Fruit fly (Drosophila melanogaster) whole organism, wandering third instar larva: Measurements from ENCODE around the gene CG32365.

Experiments used
- Abd-B ChIP-seq: fragments of >200 bp; optimal IDR thresholded peaks from 2 replicates; lab custom pipeline; 2017; ENCODE audit warnings: missing biosample characterization, missing genetic modification characterization
- CG32264 ChIP-seq: fragments of 200-800 bp; sonication (Bioruptor generic); optimal IDR thresholded peaks from 2 replicates; lab custom pipeline; 2016; ENCODE audit warnings: missing biosample characterization, missing genetic modification characterization
- CG9705 ChIP-seq: fragments of 200-800 bp; sonication (Bioruptor generic); optimal IDR thresholded peaks from 2 replicates; lab custom pipeline; 2018; ENCODE audit warnings: missing biosample characterization, mild to moderate bottlenecking, missing genetic modification characterization
- Dfd ChIP-seq: fragments of >200 bp; optimal IDR thresholded peaks from 2 replicates; lab custom pipeline; 2017; ENCODE audit warnings: missing biosample characterization, missing genetic modification characterization
- Dif ChIP-seq: fragments of 200-275, 200-300 bp; sonication (Bioruptor generic); optimal IDR thresholded peaks from 2 replicates; lab custom pipeline; 2018; ENCODE audit warnings: missing biosample characterization, missing genetic modification characterization; ENCODE audit not compliant: partially characterized antibody
- GATAd ChIP-seq: sonication (Bioruptor generic); optimal IDR thresholded peaks from 2 replicates; lab custom pipeline; 2016; ENCODE audit warnings: missing biosample characterization, missing genetic modification characterization
- HLH106 ChIP-seq: fragments of 200-800 bp; optimal IDR thresholded peaks from 3 replicates; lab custom pipeline; 2019; ENCODE audit warnings: missing biosample characterization, mild to moderate bottlenecking, missing genetic modification characterization, moderate library complexity
- Hnf4 ChIP-seq: fragments of 200-800 bp; sonication (Bioruptor generic); optimal IDR thresholded peaks from 2 replicates; lab custom pipeline; 2016; ENCODE audit warnings: missing biosample characterization, mild to moderate bottlenecking, missing genetic modification characterization
- Hr78 ChIP-seq: fragments of >200 bp; optimal IDR thresholded peaks from 2 replicates; lab custom pipeline; 2017; ENCODE audit warnings: missing biosample characterization, missing genetic modification characterization
- Hr83 ChIP-seq: fragments of 200-300 bp; sonication (Bioruptor generic); optimal IDR thresholded peaks from 2 replicates; lab custom pipeline; 2016; ENCODE audit warnings: missing biosample characterization, mild to moderate bottlenecking, missing genetic modification characterization, moderate library complexity; ENCODE audit not compliant: poor library complexity, severe bottlenecking
- Mio ChIP-seq: sonication (Bioruptor generic); optimal IDR thresholded peaks from 2 replicates; lab custom pipeline; 2016; ENCODE audit warnings: missing biosample characterization, missing genetic modification characterization
- Myc ChIP-seq: fragments of >200 bp; optimal IDR thresholded peaks from 2 replicates; lab custom pipeline; 2017
- N ChIP-seq: fragments of >200 bp; optimal IDR thresholded peaks from 2 replicates; lab custom pipeline; 2018; ENCODE audit warnings: missing biosample characterization, missing external identifiers, missing genetic modification characterization
- OdsH ChIP-seq: fragments of 200-800 bp; sonication (Bioruptor generic); optimal IDR thresholded peaks from 2 replicates; lab custom pipeline; 2016; ENCODE audit warnings: missing biosample characterization, mild to moderate bottlenecking, missing genetic modification characterization
- Sp1 ChIP-seq: fragments of 200-800 bp; sonication (Bioruptor generic); optimal IDR thresholded peaks from 3 replicates; lab custom pipeline; 2019; ENCODE audit warnings: missing biosample characterization, mild to moderate bottlenecking, missing genetic modification characterization, moderate library complexity
- Vsx2 ChIP-seq: fragments of 200-300, 225-300 bp; sonication (Bioruptor generic); optimal IDR thresholded peaks from 2 replicates; lab custom pipeline; 2018; ENCODE audit warnings: missing biosample characterization, missing genetic modification characterization; ENCODE audit not compliant: partially characterized antibody
- br ChIP-seq: fragments of 200-800 bp; sonication (Bioruptor generic); optimal IDR thresholded peaks from 2 replicates; lab custom pipeline; 2016; ENCODE audit warnings: missing biosample characterization, missing genetic modification characterization
- dl ChIP-seq, 2 experiments: fragments of 175-275, 200-275 bp in 1 of 2; fragments of 200-275 bp in 1 of 2; sonication (Bioruptor generic); optimal IDR thresholded peaks; lab custom pipeline; 2018; ENCODE audit warnings: mild to moderate bottlenecking in 2 of 2, missing biosample characterization in 2 of 2, missing genetic modification characterization in 2 of 2, moderate library complexity in 2 of 2; ENCODE audit not compliant: partially characterized antibody in 2 of 2, insufficient read depth in 1 of 2
- dmrt93B ChIP-seq: fragments of 200-800 bp; sonication (Bioruptor generic); optimal IDR thresholded peaks from 2 replicates; lab custom pipeline; 2018; ENCODE audit warnings: missing biosample characterization, mild to moderate bottlenecking, missing genetic modification characterization
- dsf ChIP-seq: sonication (Bioruptor generic); optimal IDR thresholded peaks from 2 replicates; lab custom pipeline; 2016; ENCODE audit warnings: missing biosample characterization, missing genetic modification characterization, borderline replicate concordance
- ey ChIP-seq: fragments of 200-800 bp; sonication (Bioruptor generic); optimal IDR thresholded peaks from 2 replicates; lab custom pipeline; 2016; ENCODE audit warnings: missing biosample characterization, missing genetic modification characterization
- foxo ChIP-seq, 2 experiments: fragments of 200-800 bp; sonication (Bioruptor generic); optimal IDR thresholded peaks; 2 replicates in 1 of 2; 3 replicates in 1 of 2; lab custom pipeline; 2016 to 2017; ENCODE audit warnings: missing biosample characterization in 2 of 2, missing genetic modification characterization in 2 of 2
- fru ChIP-seq: fragments of 200-800 bp; sonication (Bioruptor generic); optimal IDR thresholded peaks from 3 replicates; lab custom pipeline; 2016; ENCODE audit warnings: missing biosample characterization, mild to moderate bottlenecking, missing genetic modification characterization
- h ChIP-seq: fragments of 200-800 bp; sonication (Bioruptor generic); optimal IDR thresholded peaks from 3 replicates; lab custom pipeline; 2016; ENCODE audit warnings: missing biosample characterization, mild to moderate bottlenecking, missing genetic modification characterization
- lola ChIP-seq: fragments of >200 bp; optimal IDR thresholded peaks from 2 replicates; lab custom pipeline; 2017; ENCODE audit warnings: missing biosample characterization, missing genetic modification characterization
- pan ChIP-seq: fragments of >200 bp; optimal IDR thresholded peaks from 2 replicates; lab custom pipeline; 2017
- psq ChIP-seq: fragments of 200-800 bp; sonication (Bioruptor generic); optimal IDR thresholded peaks from 3 replicates; lab custom pipeline; 2017; ENCODE audit warnings: missing biosample characterization, mild to moderate bottlenecking, missing genetic modification characterization, moderate library complexity
- rgr ChIP-seq: fragments of 200-800 bp; sonication (Bioruptor generic); optimal IDR thresholded peaks from 3 replicates; lab custom pipeline; 2016; ENCODE audit warnings: missing biosample characterization, mild to moderate bottlenecking, missing genetic modification characterization
- sage ChIP-seq: fragments of 200-800 bp; sonication (Bioruptor generic); optimal IDR thresholded peaks from 2 replicates; lab custom pipeline; 2016; ENCODE audit warnings: missing biosample characterization, mild to moderate bottlenecking, missing genetic modification characterization
- tai ChIP-seq: sonication (Bioruptor generic); optimal IDR thresholded peaks from 2 replicates; lab custom pipeline; 2016; ENCODE audit warnings: missing biosample characterization, missing genetic modification characterization
- usp ChIP-seq: fragments of >200 bp; optimal IDR thresholded peaks from 2 replicates; lab custom pipeline; 2017; ENCODE audit warnings: missing biosample characterization, missing genetic modification characterization
- woc ChIP-seq: sonication (Bioruptor generic); optimal IDR thresholded peaks from 2 replicates; lab custom pipeline; 2016; ENCODE audit warnings: missing biosample characterization, mild to moderate bottlenecking, missing genetic modification characterization

Gene CG32365

dm6 chr3L:7876367-7876703 is 7.5 kb downstream of the CG32365 start:
- TF ChIP-seq Hnf4 (no peak), N (no peak), OdsH (GFP tag; lab: Kevin White, UChicago) (no peak), Hr78 (GFP tag; lab: Kevin White, UChicago) (no peak), Sp1 (GFP tag; lab: Kevin White, UChicago) (no peak), rgr (GFP tag; lab: Kevin White, UChicago) (no peak), usp (GFP tag; lab: Kevin White, UChicago) (no peak), CG32264 (no peak), CG9705 (GFP tag; lab: Kevin White, UChicago) (no peak), sage (GFP tag; lab: Kevin White, UChicago) (no peak), psq (GFP tag; lab: Kevin White, UChicago) (no peak), Dif (GFP tag; lab: Kevin White, UChicago) (no peak), Hr83 (GFP tag; lab: Kevin White, UChicago) (no peak), lola (GFP tag; lab: Kevin White, UChicago) (no peak)

- no peak for TF ChIP-seq Abd-B
- TF ChIP-seq Dfd = no peak
- TF ChIP-seq pan (lab: Kevin White, UChicago) = no peak
- TF ChIP-seq foxo (GFP tag; optimal IDR thresholded peaks at IDR 0.05; lab: Kevin White, UChicago) = no peak
- TF ChIP-seq dmrt93B (GFP tag; lab: Kevin White, UChicago) = no peak
- no peak for TF ChIP-seq woc (GFP tag; lab: Kevin White, UChicago)
- TF ChIP-seq CG32264 = no peak
- TF ChIP-seq ey (GFP tag; lab: Kevin White, UChicago) = no peak
- TF ChIP-seq HLH106 = no peak
- TF ChIP-seq dl (GFP tag; optimal IDR thresholded peaks at IDR 0.05; lab: Kevin White, UChicago; ENCODE audit: insufficient read depth in 1 of 2, partially characterized antibody in 2 of 2) = no peak
- no peak for TF ChIP-seq sage (GFP tag; lab: Kevin White, UChicago)
- TF ChIP-seq lola (GFP tag; lab: Kevin White, UChicago) = no peak
- no peak for TF ChIP-seq GATAd
- TF ChIP-seq h (GFP tag; lab: Kevin White, UChicago) = no peak
- no peak for TF ChIP-seq dsf (GFP tag; lab: Kevin White, UChicago)
- TF ChIP-seq Hr78 (GFP tag; lab: Kevin White, UChicago) = no peak
- TF ChIP-seq tai (GFP tag; lab: Kevin White, UChicago) = no peak
Measured at dm6 chr3L:7877466-7877865, 8.6 kb downstream of the CG32365 start.

dm6 chr3L:7879616-7880015 is 10.8 kb downstream of the CG32365 start:
- TF ChIP-seq dmrt93B (GFP tag; lab: Kevin White, UChicago) = no peak
- TF ChIP-seq Vsx2 (GFP tag; lab: Kevin White, UChicago) = no peak
- TF ChIP-seq Dif (GFP tag; lab: Kevin White, UChicago) = no peak
- TF ChIP-seq Mio (GFP tag; lab: Kevin White, UChicago) = no peak
- no peak for TF ChIP-seq pan (lab: Kevin White, UChicago)
- no peak for TF ChIP-seq HLH106
- TF ChIP-seq Hr78 (GFP tag; lab: Kevin White, UChicago) = no peak
- no peak for TF ChIP-seq Abd-B
- TF ChIP-seq dsf (GFP tag; lab: Kevin White, UChicago) = no peak
- no peak for TF ChIP-seq Sp1 (GFP tag; lab: Kevin White, UChicago)
- TF ChIP-seq lola (GFP tag; lab: Kevin White, UChicago) = no peak
- no peak for TF ChIP-seq fru
- no peak for TF ChIP-seq CG32264
- no peak for TF ChIP-seq Myc
- no peak for TF ChIP-seq br (GFP tag; lab: Kevin White, UChicago)
- TF ChIP-seq CG9705 (GFP tag; lab: Kevin White, UChicago) = no peak

- TF ChIP-seq Dfd (peak; percentile 18), ey (GFP tag; lab: Kevin White, UChicago) (no peak)
- TF ChIP-seq, all 38 proteins: peak for 1
Measured at dm6 chr3L:7881127-7881526, 12.3 kb downstream of the CG32365 start.

- TF ChIP-seq woc (GFP tag; lab: Kevin White, UChicago) = no peak
- no peak for TF ChIP-seq rgr (GFP tag; lab: Kevin White, UChicago)
- TF ChIP-seq lola (GFP tag; lab: Kevin White, UChicago) = no peak
- TF ChIP-seq dmrt93B (GFP tag; lab: Kevin White, UChicago) = no peak
- no peak for TF ChIP-seq fru
- no peak for TF ChIP-seq Hnf4
- TF ChIP-seq Hr83 (GFP tag; lab: Kevin White, UChicago) = no peak
- TF ChIP-seq pan (lab: Kevin White, UChicago) = no peak
- TF ChIP-seq, all 38 proteins: peak for 0
Measured at dm6 chr3L:7882105-7882504, 13.3 kb downstream of the CG32365 start.
